Fruit fly (Drosophila melanogaster) whole organism, prepupa: ENCODE results near the gene CG10748.
A peak's percentile ranks its signal among the peaks of the same experiment; 100 is the strongest.

ENCODE experiments used
- Blimp-1 ChIP-seq: fragments of 200-800 bp; sonication (Bioruptor generic); optimal IDR thresholded peaks from 3 replicates; lab custom pipeline; 2017; ENCODE audit warnings: missing biosample characterization, missing genetic modification characterization, mild to moderate bottlenecking, moderate library complexity, missing genetic modification reagents
- CG10631 ChIP-seq: fragments of 200-800 bp; sonication (Bioruptor generic); optimal IDR thresholded peaks from 2 replicates; lab custom pipeline; 2016; ENCODE audit warnings: missing biosample characterization, missing genetic modification characterization
- CG11294 ChIP-seq: fragments of 200-800 bp; sonication (Bioruptor generic); IDR thresholded peaks from 2 replicates; pipeline ENCODE4 v1.3.6; 2022; ENCODE audit warnings: missing biosample characterization, missing genetic modification characterization
- CG11762 ChIP-seq: fragments of 200-800 bp; sonication (Bioruptor generic); optimal IDR thresholded peaks from 3 replicates; lab custom pipeline; 2016; ENCODE audit warnings: missing biosample characterization, missing genetic modification characterization; ENCODE audit not compliant: insufficient read depth
- CG15336 ChIP-seq: fragments of 200-800 bp; sonication (Bioruptor generic); IDR thresholded peaks from 2 replicates; pipeline ENCODE4 v1.3.6; 2022; ENCODE audit warnings: missing biosample characterization, missing genetic modification characterization
- CG1621 ChIP-seq: fragments of 200-800 bp; sonication (Bioruptor generic); optimal IDR thresholded peaks from 3 replicates; lab custom pipeline; 2018; ENCODE audit warnings: missing biosample characterization, mild to moderate bottlenecking, missing genetic modification characterization
- CG16779 ChIP-seq: fragments of 200-800 bp; sonication (Bioruptor generic); optimal IDR thresholded peaks from 3 replicates; lab custom pipeline; 2017; ENCODE audit warnings: missing biosample characterization, mild to moderate bottlenecking, missing genetic modification characterization
- CG3032 ChIP-seq: fragments of 200-800 bp; optimal IDR thresholded peaks from 2 replicates; lab custom pipeline; 2019; ENCODE audit warnings: missing biosample characterization, mild to moderate bottlenecking, missing genetic modification characterization, moderate library complexity
- CG31627 ChIP-seq: fragments of 200-800 bp; sonication (Bioruptor generic); optimal IDR thresholded peaks from 3 replicates; lab custom pipeline; 2016; ENCODE audit warnings: missing biosample characterization, missing genetic modification characterization
- CG32006 ChIP-seq: fragments of 200-800 bp; sonication (Bioruptor generic); optimal IDR thresholded peaks from 3 replicates; lab custom pipeline; 2017; ENCODE audit warnings: missing biosample characterization, mild to moderate bottlenecking, missing genetic modification characterization
- CG4318 ChIP-seq: fragments of 200-800 bp; sonication (Bioruptor generic); optimal IDR thresholded peaks from 3 replicates; lab custom pipeline; 2017; ENCODE audit warnings: missing biosample characterization, mild to moderate bottlenecking, missing genetic modification characterization
- CG6163 ChIP-seq: fragments of 200-800 bp; sonication (Bioruptor generic); IDR thresholded peaks from 3 replicates; pipeline ENCODE4 v1.3.6; 2022; ENCODE audit warnings: missing biosample characterization, missing genetic modification characterization
- CG6276 ChIP-seq: fragments of 200-800 bp; sonication (Bioruptor generic); optimal IDR thresholded peaks from 2 replicates; lab custom pipeline; 2017; ENCODE audit warnings: missing biosample characterization, mild to moderate bottlenecking, missing genetic modification characterization
- CG6792 ChIP-seq: fragments of 200-800 bp; sonication (Bioruptor generic); optimal IDR thresholded peaks from 3 replicates; lab custom pipeline; 2016; ENCODE audit warnings: missing biosample characterization, missing genetic modification characterization
- CG6854 ChIP-seq: fragments of 200-800 bp; sonication (Bioruptor generic); optimal IDR thresholded peaks from 2 replicates; lab custom pipeline; 2017; ENCODE audit warnings: missing biosample characterization, mild to moderate bottlenecking, missing genetic modification characterization
- CG7368 ChIP-seq: fragments of 200-800 bp; sonication (Bioruptor generic); optimal IDR thresholded peaks from 3 replicates; lab custom pipeline; 2016; ENCODE audit warnings: missing biosample characterization, missing genetic modification characterization
- CG8319 ChIP-seq: fragments of 200-800 bp; sonication (Bioruptor generic); optimal IDR thresholded peaks from 3 replicates; lab custom pipeline; 2016; ENCODE audit warnings: missing biosample characterization, missing genetic modification characterization
- CG8632 ChIP-seq: fragments of 200-800 bp; sonication (Bioruptor generic); optimal IDR thresholded peaks from 3 replicates; lab custom pipeline; 2016; ENCODE audit warnings: missing biosample characterization, missing genetic modification characterization
- Eip75B ChIP-seq: fragments of 200-800 bp; sonication (Bioruptor generic); optimal IDR thresholded peaks from 3 replicates; lab custom pipeline; 2016; ENCODE audit warnings: missing biosample characterization, missing genetic modification characterization
- Eip78C ChIP-seq: fragments of 200-800 bp; sonication (Bioruptor generic); peaks from one replicate; lab custom pipeline; 2016; ENCODE audit warnings: missing biosample characterization, missing genetic modification characterization
- Eip93F ChIP-seq: fragments of 200-800 bp; sonication (Bioruptor generic); optimal IDR thresholded peaks from 2 replicates; lab custom pipeline; 2016; ENCODE audit warnings: missing biosample characterization, mild to moderate bottlenecking, missing genetic modification characterization
- Ets96B ChIP-seq: fragments of 200-800 bp; optimal IDR thresholded peaks from 2 replicates; lab custom pipeline; 2019; ENCODE audit warnings: missing biosample characterization, mild to moderate bottlenecking, missing genetic modification characterization, moderate library complexity
- Gug ChIP-seq: fragments of 200-800 bp; sonication (Bioruptor generic); IDR thresholded peaks from 2 replicates; pipeline ENCODE4 v1.3.6; 2022; ENCODE audit warnings: missing biosample characterization, missing genetic modification characterization
- Hr38 ChIP-seq: sonication (Bioruptor generic); optimal IDR thresholded peaks from 2 replicates; lab custom pipeline; 2016; ENCODE audit warnings: missing biosample characterization, missing genetic modification characterization
- Hr4 ChIP-seq: fragments of 200-800 bp; sonication (Bioruptor generic); optimal IDR thresholded peaks from 3 replicates; lab custom pipeline; 2016; ENCODE audit warnings: missing biosample characterization, missing genetic modification characterization
- Lpt ChIP-seq: fragments of 200-800 bp; sonication (Bioruptor generic); optimal IDR thresholded peaks from 3 replicates; lab custom pipeline; 2016; ENCODE audit warnings: missing biosample characterization, missing genetic modification characterization
- Met ChIP-seq: fragments of 200-800 bp; sonication (Bioruptor generic); optimal IDR thresholded peaks from 3 replicates; lab custom pipeline; 2016; ENCODE audit warnings: missing biosample characterization, missing genetic modification characterization
- Smox ChIP-seq: fragments of 200-800 bp; sonication (Bioruptor generic); optimal IDR thresholded peaks from 3 replicates; lab custom pipeline; 2016; ENCODE audit warnings: missing biosample characterization, missing genetic modification characterization
- Sox102F ChIP-seq: fragments of 200-800 bp; sonication (Bioruptor generic); optimal IDR thresholded peaks from 2 replicates; lab custom pipeline; 2016; ENCODE audit warnings: missing biosample characterization, mild to moderate bottlenecking, missing genetic modification characterization
- Sox14 ChIP-seq: fragments of 200-800 bp; sonication (Bioruptor generic); optimal IDR thresholded peaks from 3 replicates; lab custom pipeline; 2016; ENCODE audit warnings: missing biosample characterization, missing genetic modification characterization
- Sox15 ChIP-seq: fragments of 200-800 bp; sonication (Bioruptor generic); optimal IDR thresholded peaks from 3 replicates; lab custom pipeline; 2016; ENCODE audit warnings: missing biosample characterization, missing genetic modification characterization
- achi ChIP-seq: fragments of 200-800 bp; sonication (Bioruptor generic); optimal IDR thresholded peaks from 3 replicates; lab custom pipeline; 2016; ENCODE audit warnings: missing biosample characterization, missing genetic modification characterization
- acj6 ChIP-seq: fragments of 200-800 bp; sonication (Bioruptor generic); optimal IDR thresholded peaks from 3 replicates; lab custom pipeline; 2016; ENCODE audit warnings: missing biosample characterization, missing genetic modification characterization
- cyc ChIP-seq: fragments of 200-800 bp; sonication (Bioruptor generic); optimal IDR thresholded peaks from 3 replicates; lab custom pipeline; 2016; ENCODE audit warnings: missing biosample characterization, missing genetic modification characterization
- dac ChIP-seq: fragments of 200-800 bp; sonication (Bioruptor generic); optimal IDR thresholded peaks from 2 replicates; lab custom pipeline; 2017; ENCODE audit warnings: missing biosample characterization, mild to moderate bottlenecking, missing genetic modification characterization
- esn ChIP-seq: fragments of 200-800 bp; sonication (Bioruptor generic); optimal IDR thresholded peaks from 2 replicates; lab custom pipeline; 2016; ENCODE audit warnings: missing biosample characterization, mild to moderate bottlenecking, missing genetic modification characterization, moderate library complexity
- fd59A ChIP-seq: fragments of 200-800 bp; sonication (Bioruptor generic); optimal IDR thresholded peaks from 2 replicates; lab custom pipeline; 2017; ENCODE audit warnings: missing biosample characterization, mild to moderate bottlenecking, missing genetic modification characterization, missing genetic modification reagents
- fkh ChIP-seq: fragments of 200-800 bp; sonication (Bioruptor generic); optimal IDR thresholded peaks from 3 replicates; lab custom pipeline; 2017; ENCODE audit warnings: missing biosample characterization, mild to moderate bottlenecking, missing genetic modification characterization, moderate library complexity
- lz ChIP-seq: fragments of 200-800 bp; sonication (Bioruptor generic); optimal IDR thresholded peaks from 3 replicates; lab custom pipeline; 2016; ENCODE audit warnings: missing biosample characterization, missing genetic modification characterization
- pdm3 ChIP-seq: fragments of 200-800 bp; sonication (Bioruptor generic); optimal IDR thresholded peaks from 3 replicates; lab custom pipeline; 2016; ENCODE audit warnings: missing biosample characterization, missing genetic modification characterization
- salr ChIP-seq, 2 experiments: fragments of 200-800 bp; sonication (Bioruptor generic); optimal IDR thresholded peaks; 3 replicates each; lab custom pipeline; 2016 to 2018; ENCODE audit warnings: missing biosample characterization in 2 of 2, missing genetic modification characterization in 2 of 2, mild to moderate bottlenecking in 1 of 2
- spab ChIP-seq: fragments of 200-800 bp; sonication (Bioruptor generic); optimal IDR thresholded peaks from 2 replicates; lab custom pipeline; 2017; ENCODE audit warnings: missing biosample characterization, mild to moderate bottlenecking, missing genetic modification characterization, missing genetic modification reagents
- svp ChIP-seq: fragments of 200-800 bp; sonication (Bioruptor generic); peaks from one replicate; lab custom pipeline; 2016; ENCODE audit warnings: missing biosample characterization, missing genetic modification characterization
- topi ChIP-seq: fragments of 200-800 bp; sonication (Bioruptor generic); optimal IDR thresholded peaks from 3 replicates; lab custom pipeline; 2016; ENCODE audit warnings: missing biosample characterization, missing genetic modification characterization
- vri ChIP-seq: fragments of 200-800 bp; sonication (Bioruptor generic); optimal IDR thresholded peaks from 3 replicates; lab custom pipeline; 2016; ENCODE audit warnings: missing biosample characterization, mild to moderate bottlenecking, missing genetic modification characterization

CG10748 gene

dm6 chr3L:13021727-13022126 lies 49.6 kb upstream of the CG10748 start (continued):
- TF ChIP-seq CG6792 (peak; percentile 65), Gug (0 out of 2 replicates have a peak, but pooled peaks have one; percentile 27), topi (GFP tag; lab: Kevin White, UChicago) (peak; percentile 73), salr (GFP tag; optimal IDR thresholded peaks at IDR 0.05; lab: Kevin White, UChicago) (peak in 1 of 2 experiments; percentile 32), spab (no peak), Lpt (GFP tag; lab: Kevin White, UChicago) (no peak), CG1621 (tag; lab: Kevin White, UChicago) (no peak), CG16779 (tag; lab: Kevin White, UChicago) (no peak), svp (peak; percentile 97), CG15336 (peak; percentile 23; the same call in 1 of the 2 replicates), fd59A (no peak), cyc (GFP tag; lab: Kevin White, UChicago) (peak; percentile 60), Sox102F (GFP tag; lab: Kevin White, UChicago) (peak; percentile 80), pdm3 (GFP tag; lab: Kevin White, UChicago) (peak; percentile 50)

dm6 chr3L:13019249-13019956 lies 47.2 kb upstream of the CG10748 start:
- no peak for TF ChIP-seq acj6 (GFP tag; lab: Kevin White, UChicago)
- peak; percentile 78 for TF ChIP-seq svp

DNA sequence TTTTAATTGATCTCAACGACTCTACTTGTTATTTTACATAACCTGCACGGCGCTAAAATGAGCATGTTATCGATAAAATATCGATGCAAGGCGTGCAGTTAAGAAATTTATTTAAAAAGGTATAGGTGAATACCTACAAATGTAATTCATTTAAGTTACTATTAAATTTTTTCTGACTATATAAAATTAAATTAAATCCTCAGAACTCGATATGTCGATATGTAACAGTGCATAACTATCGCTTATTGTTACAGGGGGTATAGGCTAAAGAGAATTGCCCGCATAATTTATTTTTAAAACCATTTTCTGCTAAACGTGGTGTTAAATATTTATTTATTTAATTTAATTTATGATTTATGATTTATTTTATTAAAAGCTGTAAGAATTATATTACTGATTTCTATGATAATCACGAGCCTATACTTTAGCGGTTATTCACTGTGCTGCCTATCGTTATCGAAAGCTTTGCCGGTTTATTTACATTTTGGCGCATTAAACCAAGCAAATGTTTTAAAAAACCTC lies 45.7 kb upstream of the CG10748 start, which contains the start of the genes mRpL20 and Icmt:
mRpL20 (minus strand) TSS at position 65 of the 522 bp plus-strand sequence.
Icmt (plus strand) TSS at position 464 of the 522 bp plus-strand sequence.
- peak; percentile 98 for TF ChIP-seq Gug
- peak; percentile 88 for TF ChIP-seq CG16779 (tag; lab: Kevin White, UChicago)
- peak; percentile 94 for TF ChIP-seq svp
- TF ChIP-seq fd59A = peak; percentile 82
- TF ChIP-seq CG11294 = peak; percentile 93
- TF ChIP-seq Eip78C = peak; percentile 97
- peak; percentile 88 for TF ChIP-seq Smox (GFP tag; lab: Kevin White, UChicago)
- peak; percentile 83 for TF ChIP-seq Met (GFP tag; lab: Kevin White, UChicago)
- TF ChIP-seq CG8319 (GFP tag; lab: Kevin White, UChicago) = peak; percentile 76
- TF ChIP-seq CG4318 (GFP tag; lab: Kevin White, UChicago) = peak; percentile 84
- peak; percentile 82 for TF ChIP-seq topi (GFP tag; lab: Kevin White, UChicago)
- peak; percentile 80 for TF ChIP-seq CG11762 (GFP tag; lab: Kevin White, UChicago)
- TF ChIP-seq esn (GFP tag; lab: Kevin White, UChicago) = peak; percentile 95
- peak; percentile 81 for TF ChIP-seq CG6276
- peak; percentile 67 for TF ChIP-seq CG7368 (GFP tag; lab: Kevin White, UChicago)
- peak; percentile 96 for TF ChIP-seq Ets96B (tag; lab: Kevin White, UChicago)
- peak; percentile 77 for TF ChIP-seq vri
- peak; percentile 90 for TF ChIP-seq CG1621 (tag; lab: Kevin White, UChicago)
- TF ChIP-seq Blimp-1 (GFP tag; lab: Kevin White, UChicago) = peak; percentile 69
- peak; percentile 95 for TF ChIP-seq achi (GFP tag; lab: Kevin White, UChicago)
- peak; percentile 95 for TF ChIP-seq CG32006 (GFP tag; lab: Kevin White, UChicago)
- peak; percentile 94 for TF ChIP-seq CG6792
- TF ChIP-seq CG3032 (tag; lab: Kevin White, UChicago) = peak; percentile 96
- TF ChIP-seq salr (GFP tag; optimal IDR thresholded peaks at IDR 0.05; lab: Kevin White, UChicago) = peak; percentile 83 to 89
- peak; percentile 94 for TF ChIP-seq acj6 (GFP tag; lab: Kevin White, UChicago)
- TF ChIP-seq fkh (GFP tag; lab: Kevin White, UChicago) = peak; percentile 78
- peak; percentile 91 for TF ChIP-seq lz (GFP tag; lab: Kevin White, UChicago)
- peak; percentile 97 for TF ChIP-seq CG10631 (GFP tag; lab: Kevin White, UChicago)
- peak; percentile 57 for TF ChIP-seq CG6854 (GFP tag; lab: Kevin White, UChicago)
- peak; percentile 86 for TF ChIP-seq CG31627
- TF ChIP-seq Sox14 (GFP tag; lab: Kevin White, UChicago) = peak; percentile 86
- TF ChIP-seq dac (GFP tag; lab: Kevin White, UChicago) = peak; percentile 72
- peak; percentile 95 for TF ChIP-seq CG8632 (GFP tag; lab: Kevin White, UChicago)
- TF ChIP-seq Eip75B = peak; percentile 88
- peak; percentile 97 for TF ChIP-seq CG6163 (GFP tag; lab: Robert Waterston, UW)
- TF ChIP-seq Sox102F (GFP tag; lab: Kevin White, UChicago) = peak; percentile 87
- TF ChIP-seq Sox15 (GFP tag; lab: Kevin White, UChicago) = peak; percentile 91
- peak; percentile 81 for TF ChIP-seq Eip93F (GFP tag; lab: Kevin White, UChicago)
- no peak for TF ChIP-seq Hr38 (GFP tag; lab: Kevin White, UChicago)
- peak; percentile 90 for TF ChIP-seq Hr4 (GFP tag; lab: Kevin White, UChicago)
- peak; percentile 78 for TF ChIP-seq Lpt (GFP tag; lab: Kevin White, UChicago)
